Worm (Caenorhabditis elegans) whole organism, L4 larva: ENCODE data around the gene str-254.

Source experiments
- F37D6.2 ChIP-seq: sonication (generic microtip); optimal IDR thresholded peaks from 2 replicates; lab custom pipeline; 2016; ENCODE audit warnings: mild to moderate bottlenecking, missing genetic modification characterization, missing compliant biosample characterization
- F49E8.2 ChIP-seq: sonication (generic microtip); optimal IDR thresholded peaks from 2 replicates; lab custom pipeline; 2016; ENCODE audit warnings: missing compliant biosample characterization, mild to moderate bottlenecking, missing genetic modification characterization, borderline replicate concordance
- R02D3.7 ChIP-seq: fragments of 150-350 bp; sonication (generic microtip); optimal IDR thresholded peaks from 3 replicates; lab custom pipeline; 2014; ENCODE audit warnings: missing biosample characterization, missing genetic modification characterization
- T20F7.1 ChIP-seq: fragments of 200-800 bp; sonication (Bioruptor generic); optimal IDR thresholded peaks from 2 replicates; lab custom pipeline; 2018; ENCODE audit warnings: mild to moderate bottlenecking, missing genetic modification characterization, missing compliant biosample characterization
- T26A8.4 ChIP-seq: fragments of 200-800 bp; sonication (Bioruptor generic); IDR thresholded peaks from 2 replicates; pipeline ENCODE4 v1.3.6; 2022; ENCODE audit warnings: missing genetic modification characterization, missing compliant biosample characterization
- ZK337.2 ChIP-seq: fragments of 200-800 bp; sonication (Bioruptor generic); IDR thresholded peaks from 2 replicates; pipeline ENCODE4 v1.3.6; 2022; ENCODE audit warnings: missing genetic modification reagents, missing genetic modification characterization, missing compliant biosample characterization
- aha-1 ChIP-seq: fragments of 150-350 bp; peaks from one replicate; lab custom pipeline; 2014; ENCODE audit warnings: missing biosample characterization, missing genetic modification characterization
- ceh-62 ChIP-seq: sonication (generic microtip); optimal IDR thresholded peaks from 2 replicates; lab custom pipeline; 2017; ENCODE audit warnings: missing biosample characterization, missing genetic modification characterization
- dmd-6 ChIP-seq: fragments of 200-800 bp; sonication (Bioruptor generic); IDR thresholded peaks from 2 replicates; pipeline ENCODE4 v1.3.6; 2022; ENCODE audit warnings: missing genetic modification reagents, missing genetic modification characterization, missing compliant biosample characterization
- dpl-1 ChIP-seq: fragments of 150-350 bp; optimal IDR thresholded peaks from 2 replicates; lab custom pipeline; 2014; ENCODE audit warnings: missing biosample characterization, missing genetic modification reagents, missing genetic modification characterization
- egl-27 ChIP-seq: sonication (generic microtip); optimal IDR thresholded peaks from 3 replicates; lab custom pipeline; 2017; ENCODE audit warnings: missing biosample characterization, missing genetic modification reagents, missing genetic modification characterization
- fos-1 ChIP-seq: fragments of 150-350 bp; optimal IDR thresholded peaks from 2 replicates; lab custom pipeline; 2014; ENCODE audit warnings: missing biosample characterization, missing genetic modification characterization
- hif-1 ChIP-seq, 2 experiments: sonication (generic microtip); optimal IDR thresholded peaks; 2 replicates each; lab custom pipeline; 2016 to 2017; ENCODE audit warnings: missing compliant biosample characterization in 2 of 2, missing genetic modification characterization in 2 of 2, missing genetic modification reagents in 2 of 2, missing genotype in 2 of 2, mild to moderate bottlenecking in 1 of 2
- lim-7 ChIP-seq: fragments of 200-800 bp; sonication (Bioruptor generic); IDR thresholded peaks from 2 replicates; pipeline ENCODE4 v1.3.6; 2022; ENCODE audit warnings: missing genetic modification characterization, missing compliant biosample characterization
- lin-15B ChIP-seq: fragments of 150-350 bp; sonication (generic microtip); optimal IDR thresholded peaks from 3 replicates; lab custom pipeline; 2014; ENCODE audit warnings: missing biosample characterization, missing genetic modification characterization
- lin-38 ChIP-seq: fragments of 200-800 bp; sonication (Bioruptor generic); IDR thresholded peaks from 2 replicates; pipeline ENCODE4 v1.3.6; 2022; ENCODE audit warnings: missing genetic modification reagents, missing genetic modification characterization, missing compliant biosample characterization
- madf-5 ChIP-seq, 2 experiments: fragments of 200-800 bp; sonication (Bioruptor generic); IDR thresholded peaks; 2 replicates each; pipeline ENCODE4 v1.3.6; 2022; ENCODE audit warnings: missing compliant biosample characterization in 2 of 2, missing genetic modification characterization in 2 of 2
- mdl-1 ChIP-seq, 2 experiments: fragments of 150-350 bp in 1 of 2; sonication (generic microtip) in 1 of 2; optimal IDR thresholded peaks; 2 replicates each; lab custom pipeline; 2014 to 2017; ENCODE audit warnings: missing biosample characterization in 2 of 2, missing genetic modification characterization in 2 of 2
- nhr-111 ChIP-seq: fragments of 200-800 bp; sonication (Bioruptor generic); optimal IDR thresholded peaks from 2 replicates; lab custom pipeline; 2018; ENCODE audit warnings: mild to moderate bottlenecking, missing genetic modification characterization, missing compliant biosample characterization
- nhr-25 ChIP-seq: sonication (generic microtip); optimal IDR thresholded peaks from 2 replicates; lab custom pipeline; 2017; ENCODE audit warnings: missing genetic modification characterization, mild to moderate bottlenecking, missing compliant biosample characterization, antibody characterized with exemption, moderate library complexity, borderline replicate concordance; ENCODE audit not compliant: insufficient read depth
- nhr-28 ChIP-seq: fragments of 150-350 bp; optimal IDR thresholded peaks from 2 replicates; lab custom pipeline; 2014; ENCODE audit warnings: missing biosample characterization, missing genetic modification characterization
- nhr-41 ChIP-seq: fragments of 200-800 bp; sonication (Bioruptor generic); IDR thresholded peaks from 2 replicates; pipeline ENCODE4 v1.3.6; 2022; ENCODE audit warnings: missing genetic modification reagents, missing genetic modification characterization, missing compliant biosample characterization
- nhr-42 ChIP-seq: fragments of 200-800 bp; sonication (Bioruptor generic); IDR thresholded peaks from 2 replicates; pipeline ENCODE4 v1.3.6; 2022; ENCODE audit warnings: missing genetic modification characterization, missing compliant biosample characterization
- nhr-77 ChIP-seq: fragments of 150-350 bp; optimal IDR thresholded peaks from 2 replicates; lab custom pipeline; 2014; ENCODE audit warnings: missing biosample characterization, missing genetic modification characterization
- pha-4 ChIP-seq, 2 experiments: fragments of 150-350 bp in 1 of 2; fragments of 200-800 bp in 1 of 2; sonication (Bioruptor generic) in 1 of 2; IDR thresholded peaks in 1 of 2; optimal IDR thresholded peaks in 1 of 2; 2 replicates each; pipeline versions ENCODE4 v1.3.6 to Lab custom; 2014 to 2022; ENCODE audit warnings: missing genetic modification characterization in 2 of 2, missing genetic modification reagents in 2 of 2, missing biosample characterization in 1 of 2, missing compliant biosample characterization in 1 of 2
- pqm-1 ChIP-seq: sonication (generic microtip); optimal IDR thresholded peaks from 2 replicates; lab custom pipeline; 2017; ENCODE audit warnings: missing biosample characterization, missing genetic modification characterization
- rbr-2 ChIP-seq: sonication (generic microtip); optimal IDR thresholded peaks from 2 replicates; lab custom pipeline; 2016; ENCODE audit warnings: missing genotype, missing genetic modification characterization, missing compliant biosample characterization
- set-16 ChIP-seq: fragments of 200-800 bp; sonication (Bioruptor generic); IDR thresholded peaks from 2 replicates; pipeline ENCODE4 v1.3.6; 2022; ENCODE audit warnings: missing genetic modification reagents, missing genetic modification characterization, missing compliant biosample characterization
- skn-1 ChIP-seq: fragments of 150-350 bp; optimal IDR thresholded peaks from 2 replicates; lab custom pipeline; 2014; ENCODE audit warnings: missing biosample characterization, missing genetic modification characterization
- tag-97 ChIP-seq: fragments of 200-800 bp; sonication (Bioruptor generic); IDR thresholded peaks from 2 replicates; pipeline ENCODE4 v1.3.6; 2022; ENCODE audit warnings: missing genetic modification characterization, missing compliant biosample characterization
- unc-39 ChIP-seq: sonication (generic microtip); optimal IDR thresholded peaks from 2 replicates; lab custom pipeline; 2017; ENCODE audit warnings: missing biosample characterization, missing genetic modification characterization
- unc-62 ChIP-seq, 3 experiments: fragments of 150-350 bp in 1 of 3; sonication (generic microtip); optimal IDR thresholded peaks in 2 of 3; peaks in 1 of 3; 1 replicate in 1 of 3; 2 replicates in 2 of 3; lab custom pipeline; 2014 to 2017; ENCODE audit warnings: missing biosample characterization in 3 of 3, missing genetic modification characterization in 3 of 3, missing genetic modification reagents in 3 of 3, missing genotype in 1 of 3
- ztf-11 ChIP-seq: fragments of 150-350 bp; optimal IDR thresholded peaks from 2 replicates; lab custom pipeline; 2014; ENCODE audit warnings: missing biosample characterization, missing genetic modification characterization

str-254 gene

ce11 chrV:16143066-16143581 is 10.2 kb downstream of the str-254 start, which contains the start of gene fbxa-88:
Gene fbxa-88 (minus strand): TSS chrV:16143116.
- no peak for TF ChIP-seq ZK337.2 (GFP tag; lab: Robert Waterston, UW)
- peak in 1 of 2 experiments; percentile 4 for TF ChIP-seq unc-62 (GFP tag; optimal IDR thresholded peaks at IDR 0.05 in 1 of 2; lab: Kevin White, UChicago)
- no peak for TF ChIP-seq unc-62 (tag; optimal IDR thresholded peaks at IDR 0.05; lab: Kevin White, UChicago)
- no peak for TF ChIP-seq madf-5 (GFP tag; IDR thresholded peaks at IDR 0.05; lab: Robert Waterston, UW)
- TF ChIP-seq mdl-1 (tag; optimal IDR thresholded peaks at IDR 0.05; lab: Kevin White, UChicago): no peak
- no peak for TF ChIP-seq set-16 (GFP tag; lab: Robert Waterston, UW)
- no peak for TF ChIP-seq skn-1 (tag; lab: Kevin White, UChicago)
- peak; percentile 52; the same call in 1 of the 2 replicates for TF ChIP-seq dmd-6 (GFP tag; lab: Robert Waterston, UW)
- no peak for TF ChIP-seq hif-1 (tag; optimal IDR thresholded peaks at IDR 0.05; lab: Kevin White, UChicago)
- no peak for TF ChIP-seq T20F7.1 (GFP tag; lab: Kevin White, UChicago)
- TF ChIP-seq F37D6.2 (tag; lab: Kevin White, UChicago): no peak
- TF ChIP-seq nhr-77 (tag; lab: Kevin White, UChicago): peak; percentile 41
- TF ChIP-seq T26A8.4 (GFP tag; lab: Robert Waterston, UW): no peak
- peak; percentile 66 for TF ChIP-seq nhr-28
- peak; percentile 42 for TF ChIP-seq pqm-1 (tag; lab: Kevin White, UChicago)
- TF ChIP-seq lin-38: no peak

- TF ChIP-seq F37D6.2 (tag; lab: Kevin White, UChicago): no peak
- TF ChIP-seq egl-27 (tag; lab: Kevin White, UChicago): no peak
- no peak for TF ChIP-seq R02D3.7 (tag; lab: Kevin White, UChicago)
Measured at ce11 chrV:16142371-16142770, 10.9 kb downstream of the str-254 start, which contains the start of gene fbxa-18. Gene fbxa-18 (plus strand): TSS chrV:16142671.

- TF ChIP-seq pha-4 (GFP tag; IDR thresholded peaks at IDR 0.05; lab: Robert Waterston, UW): no peak
- TF ChIP-seq pha-4 (tag; optimal IDR thresholded peaks at IDR 0.05; lab: Kevin White, UChicago): no peak
- no peak for TF ChIP-seq unc-39 (tag; lab: Kevin White, UChicago)
- no peak for TF ChIP-seq fos-1 (tag; lab: Kevin White, UChicago)
- no peak for TF ChIP-seq tag-97 (GFP tag; lab: Robert Waterston, UW)
- no peak for TF ChIP-seq lim-7
Measured at ce11 chrV:16141071-16141470, 12.2 kb downstream of the str-254 start, which contains the start of gene clc-32. Gene clc-32 (minus strand): TSS chrV:16141171.

- TF ChIP-seq pqm-1 (tag; lab: Kevin White, UChicago): no peak
- no peak for TF ChIP-seq aha-1
- TF ChIP-seq, all 104 proteins: peak for 0
Measured at ce11 chrV:16139529-16139928, 13.7 kb downstream of the str-254 start, which contains the start of gene clc-11. Gene clc-11 (minus strand): TSS chrV:16139629.

ce11 chrV:16137043-16137442 is 16.2 kb downstream of the str-254 start, which contains the start of gene F44G3.7:
Gene F44G3.7 (minus strand): TSS chrV:16137143.
- TF ChIP-seq R02D3.7 (tag; lab: Kevin White, UChicago): no peak

- TF ChIP-seq rbr-2 (no peak), nhr-41 (no peak), lin-15B (tag; lab: Kevin White, UChicago) (no peak), nhr-25 (tag; lab: Kevin White, UChicago) (no peak), dpl-1 (GFP tag; lab: Kevin White, UChicago) (no peak), T20F7.1 (GFP tag; lab: Kevin White, UChicago) (no peak), ceh-62 (tag; lab: Kevin White, UChicago) (no peak), unc-62 (GFP tag; optimal IDR thresholded peaks at IDR 0.05 in 1 of 2; lab: Kevin White, UChicago) (no peak), unc-62 (tag; optimal IDR thresholded peaks at IDR 0.05; lab: Kevin White, UChicago) (no peak), nhr-111 (GFP tag; lab: Kevin White, UChicago) (no peak), nhr-42 (no peak), F49E8.2 (tag; lab: Kevin White, UChicago) (no peak), ztf-11 (no peak)
- TF ChIP-seq, all 104 proteins: peak for 0
Measured at ce11 chrV:16132705-16133104, 20.6 kb downstream of the str-254 start, which contains the start of gene fbxa-144. Gene fbxa-144 (minus strand): TSS chrV:16132805.
